Worm (Caenorhabditis elegans) whole organism, midembryonic: ENCODE results near the gene C03E10.3.

ENCODE experiments used
- T22C8.4 ChIP-seq: fragments of 200-800 bp; sonication (Bioruptor generic); IDR thresholded peaks from 2 replicates; pipeline ENCODE4 v1.3.6; 2022; ENCODE audit warnings: missing genetic modification characterization, missing compliant biosample characterization
- flt-1 ChIP-seq: fragments of 200-800 bp; sonication (Bioruptor generic); IDR thresholded peaks from 2 replicates; pipeline ENCODE4 v1.3.6; 2022; ENCODE audit warnings: missing genetic modification characterization, missing compliant biosample characterization
- klf-2 ChIP-seq: fragments of 200-800 bp; sonication (Bioruptor generic); conservative IDR thresholded peaks from 2 replicates; pipeline ENCODE4 v1.3.6; 2022; ENCODE audit warnings: missing genetic modification reagents, missing genetic modification characterization, missing compliant biosample characterization
- med-1 ChIP-seq: sonication (generic microtip); optimal IDR thresholded peaks from 2 replicates; lab custom pipeline; 2017; ENCODE audit warnings: missing genetic modification characterization, mild to moderate bottlenecking, missing compliant biosample characterization, antibody characterized with exemption, missing genetic modification reagents; ENCODE audit not compliant: insufficient read depth
- ref-1 ChIP-seq: fragments of 200-800 bp; sonication (Bioruptor generic); conservative IDR thresholded peaks from 2 replicates; pipeline ENCODE4 v1.3.6; 2022; ENCODE audit warnings: missing genetic modification reagents, missing genetic modification characterization, missing compliant biosample characterization
- ztf-29 ChIP-seq: fragments of 200-800 bp; sonication (Bioruptor generic); IDR thresholded peaks from 2 replicates; pipeline ENCODE4 v1.3.6; 2022; ENCODE audit warnings: missing genetic modification reagents, missing genetic modification characterization, missing compliant biosample characterization

ce11 chrV:11241580-11241979 lies 44.6 kb upstream of the C03E10.3 start, which contains the start of gene pgap-1:
- no peak for TF ChIP-seq med-1 (GFP tag; lab: Kevin White, UChicago)
- TF ChIP-seq flt-1, result no peak
- no peak for TF ChIP-seq ztf-29
- no peak for TF ChIP-seq klf-2 (GFP tag; lab: Robert Waterston, UW)
- TF ChIP-seq T22C8.4 (GFP tag; lab: Robert Waterston, UW), result no peak
- no peak for TF ChIP-seq ref-1
